Worm (Caenorhabditis elegans): ENCODE measurements around the gene btb-19.

DNA sequence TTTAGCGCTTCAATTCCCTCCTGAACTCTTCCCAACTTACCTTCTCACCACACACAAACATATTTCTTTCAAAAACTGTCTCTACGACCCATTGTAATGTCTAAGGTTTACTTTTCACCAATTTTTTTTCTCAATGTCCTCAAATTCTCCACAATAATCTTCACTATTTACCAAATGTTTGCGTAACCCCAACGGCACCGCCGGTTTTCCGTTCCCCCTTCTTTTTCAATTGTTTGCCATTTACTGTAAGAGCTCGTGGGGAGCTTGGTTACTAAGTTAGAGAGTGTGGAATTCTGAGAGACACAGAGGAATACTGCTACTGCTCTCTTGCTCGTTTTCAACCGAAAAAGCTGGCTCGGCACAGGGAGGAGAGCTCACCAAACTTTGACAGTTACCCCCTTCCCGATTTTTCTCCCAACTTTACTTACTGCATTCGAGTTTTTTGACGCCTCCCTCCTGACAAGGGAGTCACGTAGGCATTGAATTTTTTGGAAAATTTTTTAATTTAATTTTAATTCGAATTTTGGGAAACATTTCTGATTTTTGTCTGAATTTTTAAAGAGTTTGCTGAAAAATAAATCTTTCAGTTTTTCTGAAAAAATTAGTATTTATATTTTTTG, 48.7 kb upstream of the btb-19 start:
- TF ChIP-seq ztf-4 (tag; optimal IDR thresholded peaks at IDR 0.05) (no peak), jun-1 (tag; optimal IDR thresholded peaks at IDR 0.05) (no peak), pqm-1 (tag; optimal IDR thresholded peaks at IDR 0.05) (no peak), nhr-11 (tag; optimal IDR thresholded peaks at IDR 0.05) (no peak), pha-4 (tag; optimal IDR thresholded peaks at IDR 0.05) (peak; percentile 88), ztf-11 (tag; optimal IDR thresholded peaks at IDR 0.05) (no peak), nhr-23 (tag; optimal IDR thresholded peaks at IDR 0.05) (no peak), snpc-4 (tag; optimal IDR thresholded peaks at IDR 0.05) (no peak), tbx-2 (tag; optimal IDR thresholded peaks at IDR 0.05) (no peak), nhr-28 (tag; optimal IDR thresholded peaks at IDR 0.05) (no peak), fos-1 (tag; optimal IDR thresholded peaks at IDR 0.05) (no peak), ama-1 (optimal IDR thresholded peaks at IDR 0.05) (no peak)
